Fruit fly (Drosophila melanogaster) Kc167 (cell line): ENCODE measurements around the gene CG15528.

Source experiments
- Myc ChIP-seq: fragments of >200 bp; optimal IDR thresholded peaks from 2 replicates; lab custom pipeline; 2017; ENCODE audit warnings: missing external identifiers
- Sin3A ChIP-seq: fragments of >200 bp; optimal IDR thresholded peaks from 2 replicates; lab custom pipeline; 2018; ENCODE audit warnings: missing external identifiers
- insv ChIP-seq: fragments of >200 bp; optimal IDR thresholded peaks from 3 replicates; lab custom pipeline; 2018; ENCODE audit warnings: missing external identifiers
- psq ChIP-seq: fragments of >200 bp; optimal IDR thresholded peaks from 2 replicates; lab custom pipeline; 2017; ENCODE audit warnings: missing external identifiers
- ttk ChIP-seq: sonication (Bioruptor generic); optimal IDR thresholded peaks from 2 replicates; lab custom pipeline; 2017; ENCODE audit warnings: missing external identifiers

dm6 chr3R:30014977-30015514, 36.9 kb downstream of the CG15528 start, which contains the start of gene CG7920:
- no peak for TF ChIP-seq insv (lab: Kevin White, UChicago)
- no peak for TF ChIP-seq psq
- no peak for TF ChIP-seq ttk (lab: Kevin White, UChicago)
- TF ChIP-seq Sin3A: no peak
- no peak for TF ChIP-seq Myc (lab: Kevin White, UChicago)
